Fruit fly (Drosophila melanogaster) whole organism, wandering third instar larva: ENCODE results near the gene RpL8.

Experiments
- Abd-B ChIP-seq: fragments of >200 bp; optimal IDR thresholded peaks from 2 replicates; lab custom pipeline; 2017; ENCODE audit warnings: missing biosample characterization, missing genetic modification characterization
- CG32264 ChIP-seq: fragments of 200-800 bp; sonication (Bioruptor generic); optimal IDR thresholded peaks from 2 replicates; lab custom pipeline; 2016; ENCODE audit warnings: missing biosample characterization, missing genetic modification characterization
- CG9705 ChIP-seq: fragments of 200-800 bp; sonication (Bioruptor generic); optimal IDR thresholded peaks from 2 replicates; lab custom pipeline; 2018; ENCODE audit warnings: missing biosample characterization, mild to moderate bottlenecking, missing genetic modification characterization
- CrebA ChIP-seq: fragments of 200-800 bp; sonication (Bioruptor generic); optimal IDR thresholded peaks from 2 replicates; lab custom pipeline; 2016; ENCODE audit warnings: missing biosample characterization, mild to moderate bottlenecking, missing genetic modification characterization, borderline replicate concordance
- Dif ChIP-seq: fragments of 200-275, 200-300 bp; sonication (Bioruptor generic); optimal IDR thresholded peaks from 2 replicates; lab custom pipeline; 2018; ENCODE audit warnings: missing biosample characterization, missing genetic modification characterization; ENCODE audit not compliant: partially characterized antibody
- HLH106 ChIP-seq: fragments of 200-800 bp; optimal IDR thresholded peaks from 3 replicates; lab custom pipeline; 2019; ENCODE audit warnings: missing biosample characterization, mild to moderate bottlenecking, missing genetic modification characterization, moderate library complexity
- Hnf4 ChIP-seq: fragments of 200-800 bp; sonication (Bioruptor generic); optimal IDR thresholded peaks from 2 replicates; lab custom pipeline; 2016; ENCODE audit warnings: missing biosample characterization, mild to moderate bottlenecking, missing genetic modification characterization
- Hr78 ChIP-seq: fragments of >200 bp; optimal IDR thresholded peaks from 2 replicates; lab custom pipeline; 2017; ENCODE audit warnings: missing biosample characterization, missing genetic modification characterization
- Hr83 ChIP-seq: fragments of 200-300 bp; sonication (Bioruptor generic); optimal IDR thresholded peaks from 2 replicates; lab custom pipeline; 2016; ENCODE audit warnings: missing biosample characterization, mild to moderate bottlenecking, missing genetic modification characterization, moderate library complexity; ENCODE audit not compliant: poor library complexity, severe bottlenecking
- Jra ChIP-seq: sonication (Bioruptor generic); optimal IDR thresholded peaks from 2 replicates; lab custom pipeline; 2016; ENCODE audit warnings: missing biosample characterization, missing genetic modification characterization
- Myc ChIP-seq: fragments of >200 bp; optimal IDR thresholded peaks from 2 replicates; lab custom pipeline; 2017
- N ChIP-seq: fragments of >200 bp; optimal IDR thresholded peaks from 2 replicates; lab custom pipeline; 2018; ENCODE audit warnings: missing biosample characterization, missing external identifiers, missing genetic modification characterization
- OdsH ChIP-seq: fragments of 200-800 bp; sonication (Bioruptor generic); optimal IDR thresholded peaks from 2 replicates; lab custom pipeline; 2016; ENCODE audit warnings: missing biosample characterization, mild to moderate bottlenecking, missing genetic modification characterization
- Rel ChIP-seq, 2 experiments: fragments of 200-800 bp; sonication (Bioruptor generic) in 1 of 2; optimal IDR thresholded peaks; 2 replicates in 1 of 2; 3 replicates in 1 of 2; lab custom pipeline; 2016 to 2019; ENCODE audit warnings: mild to moderate bottlenecking in 2 of 2, missing biosample characterization in 2 of 2, missing genetic modification characterization in 2 of 2, moderate library complexity in 1 of 2
- Sp1 ChIP-seq: fragments of 200-800 bp; sonication (Bioruptor generic); optimal IDR thresholded peaks from 3 replicates; lab custom pipeline; 2019; ENCODE audit warnings: missing biosample characterization, mild to moderate bottlenecking, missing genetic modification characterization, moderate library complexity
- Vsx2 ChIP-seq: fragments of 200-300, 225-300 bp; sonication (Bioruptor generic); optimal IDR thresholded peaks from 2 replicates; lab custom pipeline; 2018; ENCODE audit warnings: missing biosample characterization, missing genetic modification characterization; ENCODE audit not compliant: partially characterized antibody
- br ChIP-seq: fragments of 200-800 bp; sonication (Bioruptor generic); optimal IDR thresholded peaks from 2 replicates; lab custom pipeline; 2016; ENCODE audit warnings: missing biosample characterization, missing genetic modification characterization
- brk ChIP-seq: fragments of 200-800 bp; sonication (Bioruptor generic); optimal IDR thresholded peaks from 2 replicates; lab custom pipeline; 2016; ENCODE audit warnings: missing biosample characterization, mild to moderate bottlenecking, missing genetic modification characterization
- dl ChIP-seq, 2 experiments: fragments of 175-275, 200-275 bp in 1 of 2; fragments of 200-275 bp in 1 of 2; sonication (Bioruptor generic); optimal IDR thresholded peaks; lab custom pipeline; 2018; ENCODE audit warnings: mild to moderate bottlenecking in 2 of 2, missing biosample characterization in 2 of 2, missing genetic modification characterization in 2 of 2, moderate library complexity in 2 of 2; ENCODE audit not compliant: partially characterized antibody in 2 of 2, insufficient read depth in 1 of 2
- dmrt93B ChIP-seq: fragments of 200-800 bp; sonication (Bioruptor generic); optimal IDR thresholded peaks from 2 replicates; lab custom pipeline; 2018; ENCODE audit warnings: missing biosample characterization, mild to moderate bottlenecking, missing genetic modification characterization
- dsf ChIP-seq: sonication (Bioruptor generic); optimal IDR thresholded peaks from 2 replicates; lab custom pipeline; 2016; ENCODE audit warnings: missing biosample characterization, missing genetic modification characterization, borderline replicate concordance
- ey ChIP-seq: fragments of 200-800 bp; sonication (Bioruptor generic); optimal IDR thresholded peaks from 2 replicates; lab custom pipeline; 2016; ENCODE audit warnings: missing biosample characterization, missing genetic modification characterization
- foxo ChIP-seq, 2 experiments: fragments of 200-800 bp; sonication (Bioruptor generic); optimal IDR thresholded peaks; 2 replicates in 1 of 2; 3 replicates in 1 of 2; lab custom pipeline; 2016 to 2017; ENCODE audit warnings: missing biosample characterization in 2 of 2, missing genetic modification characterization in 2 of 2
- fru ChIP-seq: fragments of 200-800 bp; sonication (Bioruptor generic); optimal IDR thresholded peaks from 3 replicates; lab custom pipeline; 2016; ENCODE audit warnings: missing biosample characterization, mild to moderate bottlenecking, missing genetic modification characterization
- h ChIP-seq: fragments of 200-800 bp; sonication (Bioruptor generic); optimal IDR thresholded peaks from 3 replicates; lab custom pipeline; 2016; ENCODE audit warnings: missing biosample characterization, mild to moderate bottlenecking, missing genetic modification characterization
- lola ChIP-seq: fragments of >200 bp; optimal IDR thresholded peaks from 2 replicates; lab custom pipeline; 2017; ENCODE audit warnings: missing biosample characterization, missing genetic modification characterization
- psq ChIP-seq: fragments of 200-800 bp; sonication (Bioruptor generic); optimal IDR thresholded peaks from 3 replicates; lab custom pipeline; 2017; ENCODE audit warnings: missing biosample characterization, mild to moderate bottlenecking, missing genetic modification characterization, moderate library complexity
- rgr ChIP-seq: fragments of 200-800 bp; sonication (Bioruptor generic); optimal IDR thresholded peaks from 3 replicates; lab custom pipeline; 2016; ENCODE audit warnings: missing biosample characterization, mild to moderate bottlenecking, missing genetic modification characterization
- sage ChIP-seq: fragments of 200-800 bp; sonication (Bioruptor generic); optimal IDR thresholded peaks from 2 replicates; lab custom pipeline; 2016; ENCODE audit warnings: missing biosample characterization, mild to moderate bottlenecking, missing genetic modification characterization
- sv ChIP-seq: fragments of 200-800 bp; sonication (Bioruptor generic); optimal IDR thresholded peaks from 3 replicates; lab custom pipeline; 2016; ENCODE audit warnings: missing biosample characterization, missing genetic modification characterization
- tai ChIP-seq: sonication (Bioruptor generic); optimal IDR thresholded peaks from 2 replicates; lab custom pipeline; 2016; ENCODE audit warnings: missing biosample characterization, missing genetic modification characterization
- usp ChIP-seq: fragments of >200 bp; optimal IDR thresholded peaks from 2 replicates; lab custom pipeline; 2017; ENCODE audit warnings: missing biosample characterization, missing genetic modification characterization

The RpL8 gene

DNA sequence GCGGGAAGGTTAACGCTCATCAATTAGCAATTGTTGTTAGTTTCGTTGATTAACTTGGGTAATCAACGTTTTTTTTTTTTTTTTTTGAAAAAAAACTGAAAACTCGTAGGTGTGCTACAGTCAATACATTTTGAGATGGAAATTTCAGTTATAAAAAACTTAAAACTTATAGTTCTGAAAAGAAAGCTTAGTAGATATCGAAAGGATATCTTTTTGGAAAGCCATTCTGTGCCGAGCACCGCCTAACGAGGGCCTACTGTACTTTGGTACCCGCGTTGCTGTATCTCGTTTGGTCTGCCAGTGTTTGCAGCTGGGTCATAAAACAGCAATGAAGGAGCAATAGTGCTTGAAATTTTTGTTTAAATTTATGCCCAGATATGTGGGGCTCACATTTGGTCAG is 15.3 kb upstream of the RpL8 start:
- TF ChIP-seq h (GFP tag; lab: Kevin White, UChicago) (peak; percentile 16), fru (GFP tag; lab: Kevin White, UChicago) (peak; percentile 36), sage (no peak), foxo (GFP tag; optimal IDR thresholded peaks at IDR 0.05; lab: Kevin White, UChicago) (peak in 1 of 2 experiments; percentile 34), tai (GFP tag; lab: Kevin White, UChicago) (no peak)

DNA sequence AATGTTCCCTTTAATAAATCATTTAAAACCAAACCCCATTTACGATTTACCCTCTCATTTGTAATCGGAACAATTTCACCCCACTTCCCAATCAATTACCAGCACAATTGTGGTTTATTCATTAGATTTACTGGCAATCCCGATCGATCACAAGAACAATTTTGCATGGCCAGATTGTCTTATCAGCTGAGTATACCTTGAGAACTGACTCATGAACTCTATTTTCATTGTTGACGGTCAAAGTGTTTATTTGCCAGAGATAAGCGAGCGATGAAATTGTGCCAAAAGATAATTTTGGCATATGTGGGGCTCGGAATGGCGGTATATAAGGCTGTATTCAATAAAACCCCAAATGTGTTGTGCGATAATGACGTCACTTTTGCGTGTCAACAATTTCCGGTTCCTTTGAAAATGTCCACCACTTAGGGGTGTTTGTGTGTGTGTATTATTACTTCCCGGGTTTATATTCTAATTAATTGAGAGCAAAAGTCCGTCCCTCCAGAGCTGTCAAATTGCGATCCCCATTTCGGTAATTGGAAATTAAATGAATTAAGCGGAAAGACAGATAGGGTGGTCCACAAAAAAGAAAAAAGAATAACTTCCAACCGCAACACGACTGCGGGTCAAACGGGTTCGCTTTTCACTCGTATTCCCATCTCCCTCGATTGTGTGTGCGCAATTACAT is 14.2 kb upstream of the RpL8 start:
- TF ChIP-seq br: peak; percentile 41
- peak; percentile 28 for TF ChIP-seq Sp1 (GFP tag; lab: Kevin White, UChicago)
- TF ChIP-seq foxo (GFP tag; optimal IDR thresholded peaks at IDR 0.05; lab: Kevin White, UChicago): peak in 1 of 2 experiments; percentile 8
- peak; percentile 68 for TF ChIP-seq sage
- no peak for TF ChIP-seq CG9705
- TF ChIP-seq CG32264 (GFP tag; lab: Kevin White, UChicago): peak; percentile 3
- TF ChIP-seq brk (GFP tag; lab: Kevin White, UChicago): peak; percentile 64
- peak; percentile 50 for TF ChIP-seq tai (GFP tag; lab: Kevin White, UChicago)
- peak; percentile 26 for TF ChIP-seq Rel (GFP tag; optimal IDR thresholded peaks at IDR 0.05; lab: Kevin White, UChicago)
- TF ChIP-seq Rel (tag; optimal IDR thresholded peaks at IDR 0.05; lab: Kevin White, UChicago): peak; percentile 88
- TF ChIP-seq h (GFP tag; lab: Kevin White, UChicago): peak; percentile 25
- TF ChIP-seq ey (GFP tag; lab: Kevin White, UChicago): no peak
- TF ChIP-seq Hnf4 (GFP tag; lab: Kevin White, UChicago): peak; percentile 73
- TF ChIP-seq usp (GFP tag; lab: Kevin White, UChicago): no peak
- peak; percentile 42 for TF ChIP-seq Jra
- peak; percentile 53 for TF ChIP-seq Hr83 (GFP tag; lab: Kevin White, UChicago)
- TF ChIP-seq rgr (GFP tag; lab: Kevin White, UChicago): peak; percentile 64

DNA sequence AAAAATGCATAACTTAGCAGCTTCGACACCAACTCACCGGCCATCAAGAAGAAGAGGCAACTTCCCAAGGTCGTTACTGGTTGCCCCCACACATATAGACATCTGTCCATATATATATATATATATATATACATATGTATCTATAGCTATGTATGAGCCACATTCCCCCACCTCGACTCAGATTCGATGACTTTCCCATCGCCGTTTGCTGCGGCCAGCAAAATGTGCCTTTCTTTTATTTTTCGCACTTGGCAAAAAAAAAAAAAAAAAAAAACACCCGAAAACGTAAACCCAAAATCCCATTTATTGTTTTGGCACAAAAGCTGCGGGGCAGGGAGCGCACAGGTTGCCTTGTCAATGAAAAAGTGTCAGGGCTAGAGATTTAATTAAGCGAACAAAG is 12.5 kb upstream of the RpL8 start:
- no peak for TF ChIP-seq foxo (GFP tag; optimal IDR thresholded peaks at IDR 0.05; lab: Kevin White, UChicago)
- TF ChIP-seq OdsH (GFP tag; lab: Kevin White, UChicago): no peak
- no peak for TF ChIP-seq psq (GFP tag; lab: Kevin White, UChicago)
- TF ChIP-seq tai (GFP tag; lab: Kevin White, UChicago): no peak
- no peak for TF ChIP-seq dsf (GFP tag; lab: Kevin White, UChicago)
- no peak for TF ChIP-seq N (GFP tag; lab: Kevin White, UChicago)
- TF ChIP-seq lola (GFP tag; lab: Kevin White, UChicago): no peak
- TF ChIP-seq Hr78: no peak
- no peak for TF ChIP-seq dl (GFP tag; optimal IDR thresholded peaks at IDR 0.05; lab: Kevin White, UChicago; ENCODE audit: insufficient read depth in 1 of 2, partially characterized antibody in 2 of 2)
- no peak for TF ChIP-seq Dif (GFP tag; lab: Kevin White, UChicago)
- TF ChIP-seq dmrt93B: no peak

DNA sequence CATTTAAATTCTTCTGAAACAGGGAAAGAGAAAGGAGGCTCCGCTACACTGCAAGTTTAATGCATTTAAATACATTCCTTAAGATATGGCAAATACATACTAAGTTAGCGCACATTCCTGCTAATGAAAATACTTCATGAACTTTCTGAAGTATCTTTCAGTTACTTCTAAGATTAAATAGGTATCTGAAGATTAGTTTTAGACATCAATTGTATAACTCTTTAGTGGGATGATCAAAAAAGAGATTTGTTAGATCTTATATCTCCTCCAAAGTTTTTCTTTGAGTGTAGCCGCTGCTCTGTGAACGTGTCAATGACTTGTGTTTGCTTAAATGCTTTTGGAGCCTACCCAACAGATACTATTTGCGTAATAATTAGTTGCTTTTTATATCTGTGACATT is 12.0 kb upstream of the RpL8 start:
- TF ChIP-seq CrebA: no peak
- no peak for TF ChIP-seq Hr83 (GFP tag; lab: Kevin White, UChicago)
- TF ChIP-seq usp (GFP tag; lab: Kevin White, UChicago): no peak
- no peak for TF ChIP-seq Myc (lab: Kevin White, UChicago)
- no peak for TF ChIP-seq lola (GFP tag; lab: Kevin White, UChicago)
- no peak for TF ChIP-seq br
- TF ChIP-seq tai (GFP tag; lab: Kevin White, UChicago): no peak

DNA sequence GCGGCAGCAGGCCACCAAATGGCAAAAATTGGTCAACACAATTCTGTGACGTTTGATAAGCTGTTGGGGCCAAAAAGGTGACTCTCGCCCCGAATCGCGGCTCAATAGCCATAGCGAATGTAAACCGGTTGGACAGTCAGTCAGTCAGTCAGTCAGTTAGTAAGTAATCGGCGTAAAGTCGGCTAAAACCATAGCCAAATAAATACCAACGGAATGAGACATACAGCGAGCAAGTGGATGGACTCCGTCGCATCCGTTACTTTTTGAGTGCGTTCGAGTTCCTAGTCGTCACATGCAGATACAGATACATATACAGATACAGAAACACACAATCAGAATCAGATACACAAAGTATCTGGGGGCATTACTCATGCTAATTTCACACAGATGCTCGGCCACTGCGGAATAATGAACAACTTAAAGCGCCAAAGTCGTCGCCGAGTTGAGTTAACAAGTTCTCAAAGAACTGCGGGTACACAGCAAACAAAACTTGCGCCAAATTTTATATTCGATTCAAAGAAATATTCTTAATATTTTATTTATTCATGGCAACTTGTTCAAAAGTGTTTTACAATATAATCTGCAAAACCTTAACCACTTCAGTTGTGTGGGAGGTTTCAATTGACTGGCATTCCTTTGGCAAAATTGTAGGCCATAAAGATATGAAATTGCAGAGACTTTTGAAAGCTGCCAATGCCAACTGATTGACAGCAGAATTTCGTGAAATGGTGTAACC is 10.0 kb upstream of the RpL8 start:
- TF ChIP-seq CG32264 (GFP tag; lab: Kevin White, UChicago) (no peak), Abd-B (no peak), dsf (GFP tag; lab: Kevin White, UChicago) (no peak), foxo (GFP tag; optimal IDR thresholded peaks at IDR 0.05; lab: Kevin White, UChicago) (no peak), HLH106 (tag; lab: Kevin White, UChicago) (no peak), N (GFP tag; lab: Kevin White, UChicago) (no peak), br (no peak), dmrt93B (no peak), brk (GFP tag; lab: Kevin White, UChicago) (peak; percentile 15), sv (GFP tag; lab: Kevin White, UChicago) (no peak), OdsH (GFP tag; lab: Kevin White, UChicago) (no peak), Dif (GFP tag; lab: Kevin White, UChicago) (no peak), sage (peak; percentile 11), fru (GFP tag; lab: Kevin White, UChicago) (peak; percentile 26), psq (GFP tag; lab: Kevin White, UChicago) (no peak), Vsx2 (GFP tag; lab: Kevin White, UChicago) (no peak)
